Worm (Caenorhabditis elegans) whole organism, late embryonic: ENCODE measurements around the gene T08B6.4.

Experiments
- C38D4.7 ChIP-seq: fragments of 200-800 bp; sonication (Bioruptor generic); optimal IDR thresholded peaks from 2 replicates; lab custom pipeline; 2018; ENCODE audit warnings: mild to moderate bottlenecking, missing genetic modification characterization, moderate library complexity, missing compliant biosample characterization
- F13H6.1 ChIP-seq: sonication (generic microtip); optimal IDR thresholded peaks from 2 replicates; lab custom pipeline; 2016; ENCODE audit warnings: missing genetic modification characterization, missing compliant biosample characterization
- K02D7.2 ChIP-seq: sonication (generic microtip); optimal IDR thresholded peaks from 2 replicates; lab custom pipeline; 2017; ENCODE audit warnings: mild to moderate bottlenecking, missing genetic modification characterization, missing compliant biosample characterization
- T23F11.4 ChIP-seq: fragments of 200-800 bp; sonication (Bioruptor generic); optimal IDR thresholded peaks from 2 replicates; lab custom pipeline; 2018; ENCODE audit warnings: mild to moderate bottlenecking, missing genetic modification characterization, missing compliant biosample characterization
- ceh-22 ChIP-seq: sonication (generic microtip); optimal IDR thresholded peaks from 2 replicates; lab custom pipeline; 2017; ENCODE audit warnings: missing biosample characterization, missing genetic modification characterization
- ceh-24 ChIP-seq: sonication (generic microtip); optimal IDR thresholded peaks from 2 replicates; lab custom pipeline; 2016; ENCODE audit warnings: mild to moderate bottlenecking, missing genetic modification characterization, missing compliant biosample characterization
- ceh-30 ChIP-seq: fragments of 150-350 bp; optimal IDR thresholded peaks from 2 replicates; lab custom pipeline; 2014; ENCODE audit warnings: missing biosample characterization, missing genetic modification characterization
- ceh-34 ChIP-seq: sonication (generic microtip); optimal IDR thresholded peaks from 2 replicates; lab custom pipeline; 2016; ENCODE audit warnings: mild to moderate bottlenecking, missing genetic modification characterization, missing compliant biosample characterization
- ceh-45 ChIP-seq: fragments of 200-800 bp; sonication (Bioruptor generic); IDR thresholded peaks from 2 replicates; pipeline ENCODE4 v1.3.6; 2022; ENCODE audit warnings: missing genetic modification reagents, missing genetic modification characterization, missing compliant biosample characterization
- ceh-48 ChIP-seq: sonication (generic microtip); optimal IDR thresholded peaks from 2 replicates; lab custom pipeline; 2016; ENCODE audit warnings: missing genetic modification characterization, inconsistent platforms, missing compliant biosample characterization
- ceh-6 ChIP-seq: fragments of 200-800 bp; sonication (Bioruptor generic); optimal IDR thresholded peaks from 2 replicates; lab custom pipeline; 2018; ENCODE audit warnings: mild to moderate bottlenecking, missing genetic modification characterization, missing compliant biosample characterization
- dmd-4 ChIP-seq: sonication (generic microtip); optimal IDR thresholded peaks from 2 replicates; lab custom pipeline; 2016; ENCODE audit warnings: borderline replicate concordance, missing genetic modification characterization, missing compliant biosample characterization
- dve-1 ChIP-seq: sonication (generic microtip); optimal IDR thresholded peaks from 2 replicates; lab custom pipeline; 2017; ENCODE audit warnings: antibody characterized with exemption, mild to moderate bottlenecking, missing genetic modification characterization, missing compliant biosample characterization
- elt-2 ChIP-seq: sonication (generic microtip); optimal IDR thresholded peaks from 2 replicates; lab custom pipeline; 2016; ENCODE audit warnings: missing genetic modification reagents, missing genetic modification characterization, missing compliant biosample characterization
- eyg-1 ChIP-seq: sonication (generic microtip); optimal IDR thresholded peaks from 2 replicates; lab custom pipeline; 2016; ENCODE audit warnings: missing genotype, missing genetic modification characterization, missing compliant biosample characterization
- fax-1 ChIP-seq: sonication (generic microtip); optimal IDR thresholded peaks from 2 replicates; lab custom pipeline; 2016; ENCODE audit warnings: missing genotype, missing genetic modification characterization, missing compliant biosample characterization
- fkh-10 ChIP-seq: fragments of 150-350 bp; optimal IDR thresholded peaks from 2 replicates; lab custom pipeline; 2014; ENCODE audit warnings: missing biosample characterization, missing genetic modification reagents, missing genetic modification characterization
- fkh-6 ChIP-seq: sonication (generic microtip); optimal IDR thresholded peaks from 2 replicates; lab custom pipeline; 2016; ENCODE audit warnings: missing genetic modification characterization, missing compliant biosample characterization
- gmeb-2 ChIP-seq: sonication (generic microtip); optimal IDR thresholded peaks from 2 replicates; lab custom pipeline; 2016; ENCODE audit warnings: missing genetic modification characterization, inconsistent platforms, missing compliant biosample characterization
- hlh-30 ChIP-seq: sonication (generic microtip); optimal IDR thresholded peaks from 2 replicates; lab custom pipeline; 2017; ENCODE audit warnings: antibody characterized with exemption, missing genetic modification characterization, missing compliant biosample characterization; ENCODE audit not compliant: insufficient read depth
- hlh-6 ChIP-seq: sonication (generic microtip); optimal IDR thresholded peaks from 2 replicates; lab custom pipeline; 2016; ENCODE audit warnings: missing genotype, missing genetic modification characterization, missing compliant biosample characterization
- lim-6 ChIP-seq: sonication (generic microtip); optimal IDR thresholded peaks from 2 replicates; lab custom pipeline; 2016; ENCODE audit warnings: missing genetic modification characterization, missing compliant biosample characterization
- lin-11 ChIP-seq: fragments of 200-800 bp; sonication (Bioruptor generic); optimal IDR thresholded peaks from 2 replicates; lab custom pipeline; 2018; ENCODE audit warnings: mild to moderate bottlenecking, missing genetic modification characterization, missing compliant biosample characterization
- madf-2 ChIP-seq: sonication (generic microtip); optimal IDR thresholded peaks from 2 replicates; lab custom pipeline; 2017; ENCODE audit warnings: missing genetic modification characterization, missing compliant biosample characterization
- mec-3 ChIP-seq: sonication (generic microtip); optimal IDR thresholded peaks from 2 replicates; lab custom pipeline; 2016; ENCODE audit warnings: borderline replicate concordance, missing genetic modification characterization, missing compliant biosample characterization
- nfya-1 ChIP-seq: sonication (generic microtip); optimal IDR thresholded peaks from 2 replicates; lab custom pipeline; 2017; ENCODE audit warnings: missing genetic modification characterization, mild to moderate bottlenecking, missing compliant biosample characterization, antibody characterized with exemption, moderate library complexity
- nhr-11 ChIP-seq: fragments of 150-350 bp; optimal IDR thresholded peaks from 2 replicates; lab custom pipeline; 2014; ENCODE audit warnings: missing biosample characterization, missing genetic modification characterization
- odd-2 ChIP-seq: sonication (generic microtip); optimal IDR thresholded peaks from 2 replicates; lab custom pipeline; 2017; ENCODE audit warnings: antibody characterized with exemption, mild to moderate bottlenecking, missing genetic modification characterization, missing compliant biosample characterization
- pax-1 ChIP-seq: fragments of 150-350 bp; optimal IDR thresholded peaks from 2 replicates; lab custom pipeline; 2014; ENCODE audit warnings: missing biosample characterization, missing genetic modification characterization
- pqm-1 ChIP-seq: sonication (generic microtip); optimal IDR thresholded peaks from 2 replicates; lab custom pipeline; 2016; ENCODE audit warnings: missing genetic modification characterization, missing compliant biosample characterization
- pros-1 ChIP-seq: fragments of 150-350 bp; optimal IDR thresholded peaks from 2 replicates; lab custom pipeline; 2014; ENCODE audit warnings: missing biosample characterization, missing genetic modification reagents, missing genetic modification characterization
- sox-4 ChIP-seq: sonication (generic microtip); optimal IDR thresholded peaks from 2 replicates; lab custom pipeline; 2017; ENCODE audit warnings: mild to moderate bottlenecking, missing genetic modification characterization, inconsistent platforms, missing compliant biosample characterization
- syd-9 ChIP-seq: sonication (generic microtip); optimal IDR thresholded peaks from 2 replicates; lab custom pipeline; 2016; ENCODE audit warnings: mild to moderate bottlenecking, missing genetic modification characterization, moderate library complexity, missing compliant biosample characterization
- tbx-7 ChIP-seq: sonication (generic microtip); optimal IDR thresholded peaks from 2 replicates; lab custom pipeline; 2016; ENCODE audit warnings: missing genotype, missing genetic modification characterization, missing compliant biosample characterization
- unc-3 ChIP-seq, 2 experiments: fragments of 200-800 bp in 1 of 2; sonication (Bioruptor generic) in 1 of 2; sonication (generic microtip) in 1 of 2; conservative IDR thresholded peaks in 1 of 2; optimal IDR thresholded peaks in 1 of 2; 2 replicates each; pipeline versions ENCODE4 v1.3.6 to Lab custom; 2016 to 2022; ENCODE audit warnings: missing compliant biosample characterization in 2 of 2, missing genetic modification characterization in 2 of 2, missing genetic modification reagents in 1 of 2
- unc-42 ChIP-seq: sonication (generic microtip); optimal IDR thresholded peaks from 2 replicates; lab custom pipeline; 2016; ENCODE audit warnings: missing genotype, missing genetic modification characterization, missing compliant biosample characterization
- unc-55 ChIP-seq: sonication (generic microtip); optimal IDR thresholded peaks from 2 replicates; lab custom pipeline; 2017; ENCODE audit warnings: missing biosample characterization, missing genetic modification reagents, missing genetic modification characterization
- zip-5 ChIP-seq: sonication (generic microtip); optimal IDR thresholded peaks from 2 replicates; lab custom pipeline; 2016; ENCODE audit warnings: missing genetic modification characterization, missing compliant biosample characterization
- ztf-16 ChIP-seq: sonication (generic microtip); optimal IDR thresholded peaks from 2 replicates; lab custom pipeline; 2017; ENCODE audit warnings: missing genetic modification characterization, missing compliant biosample characterization

T08B6.4 gene

DNA sequence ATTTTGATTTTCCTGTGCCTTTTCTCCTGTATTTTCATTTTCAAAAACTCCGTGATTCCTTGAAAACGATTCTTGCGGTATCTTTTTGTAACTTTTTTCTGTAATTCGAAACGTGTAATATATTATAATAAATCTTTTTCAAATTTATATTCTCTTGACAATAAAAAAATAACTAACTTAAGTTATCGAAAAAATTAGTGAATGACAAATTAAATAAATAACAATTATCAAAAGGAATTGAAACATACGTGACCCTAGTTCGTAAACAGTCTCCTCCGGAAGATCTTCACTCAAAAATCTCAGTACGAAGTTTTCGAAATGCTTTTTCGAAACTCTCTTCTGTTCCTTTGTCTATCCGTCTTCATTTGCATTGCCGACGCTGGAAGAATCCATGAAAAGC is 15.0 kb upstream of the T08B6.4 start, which contains the start of gene T08B6.9:
T08B6.9 (plus strand) TSS at position 301 of the 400 bp plus-strand sequence.
- TF ChIP-seq elt-2 (tag; lab: Kevin White, UChicago) (no peak), pqm-1 (tag; lab: Kevin White, UChicago) (no peak), gmeb-2 (tag; lab: Kevin White, UChicago) (no peak)

DNA sequence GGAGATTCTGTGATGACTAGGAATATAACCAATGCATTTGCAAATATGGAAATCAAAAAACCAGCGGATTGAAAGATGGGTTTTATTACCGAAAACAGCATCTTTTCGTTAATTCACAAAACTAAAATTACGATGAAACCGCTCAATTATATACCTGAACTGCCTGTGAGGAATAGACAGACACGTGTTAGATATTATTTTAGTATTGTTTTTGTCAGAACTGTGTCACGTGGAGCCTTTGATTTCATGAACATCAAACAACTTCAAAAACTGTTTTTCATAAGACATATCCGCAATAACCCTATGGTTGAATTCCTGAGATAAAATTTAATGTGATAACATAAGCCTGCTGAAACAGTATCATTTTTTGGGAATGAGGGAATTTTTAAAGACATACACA is 1.5 kb upstream of the T08B6.4 start, which contains the start of gene str-161:
str-161 (minus strand) TSS at position 101 of the 400 bp plus-strand sequence.
- TF ChIP-seq odd-2 (tag; lab: Kevin White, UChicago), result no peak
- TF ChIP-seq T23F11.4, result no peak
- TF ChIP-seq nhr-11, result no peak
- no peak for TF ChIP-seq fax-1
- TF ChIP-seq zip-5 (tag; lab: Kevin White, UChicago), result no peak
- TF ChIP-seq ceh-34 (tag; lab: Kevin White, UChicago), result no peak
- TF ChIP-seq fkh-10 (GFP tag; lab: Kevin White, UChicago), result no peak
- TF ChIP-seq eyg-1 (tag; lab: Kevin White, UChicago), result no peak
- TF ChIP-seq nfya-1 (tag; lab: Kevin White, UChicago), result no peak
- TF ChIP-seq pax-1 (tag; lab: Kevin White, UChicago), result no peak
- no peak for TF ChIP-seq tbx-7 (tag; lab: Kevin White, UChicago)
- no peak for TF ChIP-seq dmd-4 (tag; lab: Kevin White, UChicago)
- TF ChIP-seq pros-1 (tag; lab: Kevin White, UChicago), result no peak
- no peak for TF ChIP-seq C38D4.7 (GFP tag; lab: Kevin White, UChicago)
- no peak for TF ChIP-seq gmeb-2 (tag; lab: Kevin White, UChicago)
- TF ChIP-seq F13H6.1 (tag; lab: Kevin White, UChicago), result no peak
- TF ChIP-seq lin-11 (tag; lab: Kevin White, UChicago), result no peak
- TF ChIP-seq syd-9 (tag; lab: Kevin White, UChicago), result no peak
- no peak for TF ChIP-seq ceh-22 (tag; lab: Kevin White, UChicago)
- no peak for TF ChIP-seq unc-3 (GFP tag; conservative IDR thresholded peaks at IDR 0.05; lab: Robert Waterston, UW)
- no peak for TF ChIP-seq unc-3 (tag; optimal IDR thresholded peaks at IDR 0.05; lab: Kevin White, UChicago)

DNA sequence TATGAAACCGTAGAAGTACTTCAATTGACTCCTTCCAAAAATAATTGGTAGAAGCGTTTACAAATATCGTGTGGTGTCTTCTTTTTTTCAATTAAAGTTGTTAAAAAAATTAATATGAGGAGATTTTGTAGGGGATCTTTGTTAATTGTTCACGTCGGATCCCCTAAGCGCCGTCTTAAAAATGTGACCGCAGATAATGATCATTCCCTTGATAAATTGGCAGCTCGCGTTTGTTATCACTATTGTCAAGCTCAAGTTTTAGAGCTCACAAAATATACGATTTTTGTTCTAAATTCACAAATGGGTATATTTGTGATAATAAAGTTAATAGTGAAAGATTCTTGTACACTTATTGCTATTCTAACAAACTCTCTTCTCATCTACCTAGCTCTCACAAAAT is 3.5 kb downstream of the T08B6.4 start, which contains the start of gene str-159:
str-159 (plus strand) TSS at position 301 of the 400 bp plus-strand sequence.
- TF ChIP-seq unc-55 (GFP tag; lab: Kevin White, UChicago) (no peak), unc-42 (tag; lab: Kevin White, UChicago) (no peak), ceh-30 (tag; lab: Kevin White, UChicago) (no peak), elt-2 (tag; lab: Kevin White, UChicago) (no peak)
- TF ChIP-seq, all 69 proteins: peak for 0

DNA sequence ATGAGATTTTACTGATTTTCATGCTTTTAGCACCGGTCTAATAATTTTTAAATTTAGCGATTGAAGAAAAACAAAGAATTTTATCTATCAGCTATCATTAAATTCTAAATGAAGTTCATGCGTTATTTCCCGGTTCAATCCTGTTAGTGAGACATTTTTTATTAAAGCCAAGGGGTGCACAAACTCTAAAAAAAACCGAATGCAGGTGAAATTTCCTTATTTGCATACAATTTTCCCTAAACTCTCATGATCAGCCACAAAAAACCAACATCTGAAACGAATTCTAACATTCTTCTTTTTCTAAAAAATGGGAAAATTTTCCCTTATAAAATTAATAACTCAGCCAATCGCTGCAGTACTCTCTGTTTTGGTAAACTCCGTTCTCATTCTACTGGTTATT is 7.6 kb downstream of the T08B6.4 start, which contains the start of gene str-156:
str-156 (plus strand) TSS at position 301 of the 400 bp plus-strand sequence.
- TF ChIP-seq lim-6 (tag; lab: Kevin White, UChicago) (no peak), pax-1 (tag; lab: Kevin White, UChicago) (no peak), dmd-4 (tag; lab: Kevin White, UChicago) (no peak), T23F11.4 (no peak), fkh-6 (tag; lab: Kevin White, UChicago) (no peak), ceh-24 (no peak), ceh-6 (no peak), unc-42 (tag; lab: Kevin White, UChicago) (no peak), gmeb-2 (tag; lab: Kevin White, UChicago) (no peak), dve-1 (no peak), pqm-1 (tag; lab: Kevin White, UChicago) (no peak), ceh-45 (GFP tag; lab: Robert Waterston, UW) (no peak), mec-3 (tag; lab: Kevin White, UChicago) (no peak)

DNA sequence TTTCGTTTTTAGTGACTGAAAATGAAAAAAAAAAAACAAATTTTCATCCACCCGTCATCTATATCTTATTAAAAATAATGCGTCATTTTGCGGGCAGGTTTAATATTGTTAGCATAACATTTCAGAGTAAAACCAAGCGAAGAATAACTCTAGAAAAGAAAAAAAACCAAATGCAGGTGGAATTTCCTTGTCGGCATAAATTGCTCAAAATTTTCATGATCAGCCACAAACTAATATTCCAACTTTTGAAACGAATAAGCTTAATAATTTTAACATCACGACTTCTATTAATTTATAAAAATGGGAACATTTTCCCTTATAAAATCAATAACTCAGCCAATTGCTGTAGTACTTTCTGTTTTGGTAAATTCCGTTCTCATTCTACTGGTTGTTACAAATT is 10.2 kb downstream of the T08B6.4 start, which contains the start of gene str-155:
str-155 (plus strand) TSS at position 301 of the 400 bp plus-strand sequence.
- TF ChIP-seq pax-1 (tag; lab: Kevin White, UChicago) (no peak), ceh-22 (tag; lab: Kevin White, UChicago) (no peak), fkh-10 (GFP tag; lab: Kevin White, UChicago) (no peak), ztf-16 (tag; lab: Kevin White, UChicago) (no peak), ceh-48 (tag; lab: Kevin White, UChicago) (no peak), eyg-1 (tag; lab: Kevin White, UChicago) (no peak), ceh-6 (no peak), madf-2 (tag; lab: Kevin White, UChicago) (no peak), K02D7.2 (tag; lab: Kevin White, UChicago) (no peak), gmeb-2 (tag; lab: Kevin White, UChicago) (no peak), hlh-6 (tag; lab: Kevin White, UChicago) (no peak), hlh-30 (tag; lab: Kevin White, UChicago) (no peak), T23F11.4 (no peak), sox-4 (tag; lab: Kevin White, UChicago) (no peak)
